Fruit fly (Drosophila melanogaster): ENCODE measurements around the gene tal-3A.

- no peak for TF ChIP-seq topi (GFP tag; optimal IDR thresholded peaks at IDR 0.05)
- peak; percentile 23 for TF ChIP-seq Met (GFP tag; optimal IDR thresholded peaks at IDR 0.05)
- TF ChIP-seq Blimp-1 (GFP tag; optimal IDR thresholded peaks at IDR 0.05) = peak; percentile 6
- TF ChIP-seq Lpt (GFP tag; optimal IDR thresholded peaks at IDR 0.05) = peak; percentile 23
- TF ChIP-seq fkh (GFP tag; optimal IDR thresholded peaks at IDR 0.05) = peak; percentile 26
- TF ChIP-seq CG15336 (GFP tag; IDR thresholded peaks at IDR 0.05) = peak; percentile 35; the same call in 1 of the 2 replicates
- TF ChIP-seq ss (GFP tag; optimal IDR thresholded peaks at IDR 0.05) = peak; percentile 26 to 35
Observed at dm6 chr3R:13794666-13795055, 18.2 kb upstream of the tal-3A start.
